Fruit fly (Drosophila melanogaster): ENCODE measurements around the gene CG11262.

CG11262 gene

DNA sequence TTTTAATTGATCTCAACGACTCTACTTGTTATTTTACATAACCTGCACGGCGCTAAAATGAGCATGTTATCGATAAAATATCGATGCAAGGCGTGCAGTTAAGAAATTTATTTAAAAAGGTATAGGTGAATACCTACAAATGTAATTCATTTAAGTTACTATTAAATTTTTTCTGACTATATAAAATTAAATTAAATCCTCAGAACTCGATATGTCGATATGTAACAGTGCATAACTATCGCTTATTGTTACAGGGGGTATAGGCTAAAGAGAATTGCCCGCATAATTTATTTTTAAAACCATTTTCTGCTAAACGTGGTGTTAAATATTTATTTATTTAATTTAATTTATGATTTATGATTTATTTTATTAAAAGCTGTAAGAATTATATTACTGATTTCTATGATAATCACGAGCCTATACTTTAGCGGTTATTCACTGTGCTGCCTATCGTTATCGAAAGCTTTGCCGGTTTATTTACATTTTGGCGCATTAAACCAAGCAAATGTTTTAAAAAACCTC lies 22.9 kb downstream of the CG11262 start, which contains the start of the genes mRpL20 and Icmt (continued):
- TF ChIP-seq ATbp (GFP tag; optimal IDR thresholded peaks at IDR 0.05) (peak; percentile 87), CG3065 (GFP tag; optimal IDR thresholded peaks at IDR 0.05) (peak; percentile 64), grn (GFP tag; optimal IDR thresholded peaks at IDR 0.05) (no peak), CG33213 (GFP tag; optimal IDR thresholded peaks at IDR 0.05) (peak; percentile 20), Drgx (GFP tag; IDR thresholded peaks at IDR 0.05) (peak; percentile 96), CG1603 (tag; optimal IDR thresholded peaks at IDR 0.05) (peak; percentile 57), gem (tag; optimal IDR thresholded peaks at IDR 0.05) (peak; percentile 98), CG15479 (GFP tag; optimal IDR thresholded peaks at IDR 0.05) (no peak), stwl (tag; optimal IDR thresholded peaks at IDR 0.05) (peak; percentile 40), lab (GFP tag; optimal IDR thresholded peaks at IDR 0.05) (peak; percentile 91), pum (GFP tag; optimal IDR thresholded peaks at IDR 0.05) (peak; percentile 49), lola (GFP tag; optimal IDR thresholded peaks at IDR 0.05) (peak in 1 of 3 experiments; percentile 85), zen2 (GFP tag; IDR thresholded peaks at IDR 0.05; ENCODE audit: partially characterized antibody) (no peak; the same call in 1 of the 3 replicates), unpg (GFP tag; optimal IDR thresholded peaks at IDR 0.05) (peak; percentile 98), Dek (tag; optimal IDR thresholded peaks at IDR 0.05) (peak; percentile 97), eyg (GFP tag; optimal IDR thresholded peaks at IDR 0.05) (no peak), bowl (GFP tag; IDR thresholded peaks at IDR 0.05) (peak; percentile 80), CG4360 (GFP tag; IDR thresholded peaks at IDR 0.05) (peak; percentile 79), gsb (GFP tag; IDR thresholded peaks at IDR 0.05) (peak; percentile 94), CG30020 (tag; optimal IDR thresholded peaks at IDR 0.05) (peak; percentile 71), fd96Cb (tag; optimal IDR thresholded peaks at IDR 0.05) (peak; percentile 87), CG10209 (GFP tag; optimal IDR thresholded peaks at IDR 0.05) (peak; percentile 94), CG9797 (GFP tag; optimal IDR thresholded peaks at IDR 0.05) (no peak), Usf (GFP tag; optimal IDR thresholded peaks at IDR 0.05) (peak; percentile 85), CG12236 (GFP tag; optimal IDR thresholded peaks at IDR 0.05) (no peak), sqz (GFP tag; optimal IDR thresholded peaks at IDR 0.05) (peak; percentile 54), vnd (GFP tag; IDR thresholded peaks at IDR 0.05; ENCODE audit: partially characterized antibody) (peak; percentile 85), CG8290 (GFP tag; optimal IDR thresholded peaks at IDR 0.05) (peak; percentile 75), CG8290 (tag; optimal IDR thresholded peaks at IDR 0.05) (no peak), Bdp1 (GFP tag; optimal IDR thresholded peaks at IDR 0.05) (peak; percentile 49), Mes4 (GFP tag; optimal IDR thresholded peaks at IDR 0.05) (no peak), Hand (GFP tag; optimal IDR thresholded peaks at IDR 0.05) (peak; percentile 83), amos (GFP tag; IDR thresholded peaks at IDR 0.05; ENCODE audit: partially characterized antibody) (peak; percentile 72), CG11560 (tag; IDR thresholded peaks at IDR 0.05) (peak; percentile 91), CG3281 (GFP tag; optimal IDR thresholded peaks at IDR 0.05) (peak; percentile 84), abd-A (tag; optimal IDR thresholded peaks at IDR 0.05) (no peak), aop (GFP tag; IDR thresholded peaks at IDR 0.05) (0 out of 2 replicates have a peak, but pooled peaks have one; percentile 52), lbe (GFP tag; optimal IDR thresholded peaks at IDR 0.05) (peak; percentile 82), HLH4C (GFP tag; IDR thresholded peaks at IDR 0.05; ENCODE audit: partially characterized antibody) (peak; percentile 93), CG6765 (GFP tag; optimal IDR thresholded peaks at IDR 0.05) (peak; percentile 73), gfzf (GFP tag; optimal IDR thresholded peaks at IDR 0.05) (no peak), Dip3 (GFP tag; optimal IDR thresholded peaks at IDR 0.05) (peak; percentile 35), kah (GFP tag; optimal IDR thresholded peaks at IDR 0.05) (peak; percentile 58), Med (GFP tag) (peak; percentile 82), wor (GFP tag; IDR thresholded peaks at IDR 0.05) (peak; percentile 93), CG18262 (tag; optimal IDR thresholded peaks at IDR 0.05) (peak; percentile 93), ara (GFP tag; IDR thresholded peaks at IDR 0.05) (peak; percentile 96), Atf3 (GFP tag; optimal IDR thresholded peaks at IDR 0.05) (peak; percentile 10), CG32532 (GFP tag; IDR thresholded peaks at IDR 0.05) (peak; percentile 98), trem (tag; optimal IDR thresholded peaks at IDR 0.05) (peak; percentile 73)

Measured in whole organism, embryonic.